Worm (Caenorhabditis elegans) whole organism, L1 larva: ENCODE measurements around the gene fbxa-113.

Experiments
- C16A3.4 ChIP-seq: fragments of 150-350 bp; optimal IDR thresholded peaks from 2 replicates; lab custom pipeline; 2014; ENCODE audit warnings: missing biosample characterization, missing genetic modification characterization
- C34B4.2 ChIP-seq: sonication (generic microtip); optimal IDR thresholded peaks from 2 replicates; lab custom pipeline; 2017; ENCODE audit warnings: mild to moderate bottlenecking, missing genetic modification characterization, missing compliant biosample characterization
- F16B12.6 ChIP-seq: fragments of 150-350 bp; optimal IDR thresholded peaks from 2 replicates; lab custom pipeline; 2014; ENCODE audit warnings: missing biosample characterization, missing genetic modification characterization
- Y116A8C.19 ChIP-seq: sonication (generic microtip); optimal IDR thresholded peaks from 2 replicates; lab custom pipeline; 2016; ENCODE audit warnings: missing compliant biosample characterization, missing genetic modification characterization, borderline replicate concordance
- ceh-8 ChIP-seq: fragments of 200-800 bp; sonication (Bioruptor generic); optimal IDR thresholded peaks from 2 replicates; lab custom pipeline; 2018; ENCODE audit warnings: mild to moderate bottlenecking, missing genetic modification characterization, moderate library complexity, missing compliant biosample characterization
- ceh-82 ChIP-seq, 3 experiments: fragments of 150-350 bp in 1 of 3; sonication (generic microtip) in 2 of 3; optimal IDR thresholded peaks; 2 replicates each; lab custom pipeline; 2014 to 2017; ENCODE audit warnings: missing biosample characterization in 3 of 3, missing genetic modification characterization in 3 of 3
- ceh-90 ChIP-seq: sonication (generic microtip); optimal IDR thresholded peaks from 2 replicates; lab custom pipeline; 2016; ENCODE audit warnings: missing genetic modification characterization, missing compliant biosample characterization
- efl-1 ChIP-seq, 4 experiments: fragments of 150-350 bp; optimal IDR thresholded peaks in 3 of 4; peaks in 1 of 4; 1 replicate in 1 of 4; 2 replicates in 3 of 4; lab custom pipeline; 2014; ENCODE audit warnings: missing biosample characterization in 2 of 4, missing genetic modification characterization in 2 of 4, missing genetic modification reagents in 2 of 4
- egl-27 ChIP-seq, 2 experiments: fragments of 150-350 bp in 1 of 2; sonication (generic microtip); optimal IDR thresholded peaks; 3 replicates each; lab custom pipeline; 2017 to 2018; ENCODE audit warnings: missing biosample characterization in 2 of 2, missing genetic modification characterization in 2 of 2, missing genetic modification reagents in 2 of 2
- elt-2 ChIP-seq: sonication (generic microtip); optimal IDR thresholded peaks from 2 replicates; lab custom pipeline; 2016; ENCODE audit warnings: missing genetic modification characterization, mild to moderate bottlenecking, inconsistent platforms, missing compliant biosample characterization, missing genetic modification reagents
- elt-3 ChIP-seq, 6 experiments: fragments of 150-350 bp in 1 of 6; sonication (generic microtip); optimal IDR thresholded peaks; 2 replicates each; lab custom pipeline; 2017 to 2018; ENCODE audit warnings: missing biosample characterization in 6 of 6, missing genetic modification characterization in 6 of 6, inconsistent platforms in 1 of 6
- fkh-4 ChIP-seq: sonication (generic microtip); optimal IDR thresholded peaks from 2 replicates; lab custom pipeline; 2016; ENCODE audit warnings: missing compliant biosample characterization, missing genetic modification characterization, borderline replicate concordance
- fkh-8 ChIP-seq: sonication (generic microtip); optimal IDR thresholded peaks from 2 replicates; lab custom pipeline; 2016; ENCODE audit warnings: mild to moderate bottlenecking, missing genetic modification characterization, missing compliant biosample characterization
- fos-1 ChIP-seq: fragments of 150-350 bp; optimal IDR thresholded peaks from 2 replicates; lab custom pipeline; 2014; ENCODE audit warnings: missing biosample characterization, missing genetic modification characterization
- irx-1 ChIP-seq: sonication (generic microtip); optimal IDR thresholded peaks from 2 replicates; lab custom pipeline; 2016; ENCODE audit warnings: missing genetic modification characterization, missing compliant biosample characterization
- jun-1 ChIP-seq: fragments of 150-350 bp; optimal IDR thresholded peaks from 2 replicates; lab custom pipeline; 2014; ENCODE audit warnings: missing biosample characterization, missing genetic modification reagents, missing genetic modification characterization
- lin-14 ChIP-seq: fragments of 200-800 bp; sonication (Bioruptor generic); optimal IDR thresholded peaks from 2 replicates; lab custom pipeline; 2018; ENCODE audit warnings: mild to moderate bottlenecking, missing genetic modification characterization, moderate library complexity, missing compliant biosample characterization
- lin-35 ChIP-seq, 2 experiments: fragments of 150-350 bp; optimal IDR thresholded peaks; 2 replicates each; lab custom pipeline; 2014; ENCODE audit warnings: missing biosample characterization in 2 of 2, missing genetic modification characterization in 2 of 2, missing genetic modification reagents in 2 of 2
- lir-3 ChIP-seq: sonication (generic microtip); optimal IDR thresholded peaks from 2 replicates; lab custom pipeline; 2016; ENCODE audit warnings: mild to moderate bottlenecking, missing genetic modification characterization, moderate library complexity, missing compliant biosample characterization; ENCODE audit not compliant: poor library complexity
- lsy-2 ChIP-seq, 2 experiments: fragments of 150-350 bp; optimal IDR thresholded peaks; 2 replicates each; lab custom pipeline; 2014; ENCODE audit warnings: missing biosample characterization in 2 of 2, missing genetic modification characterization in 2 of 2
- mab-9 ChIP-seq: fragments of 200-800 bp; sonication (Bioruptor generic); IDR thresholded peaks from 2 replicates; pipeline ENCODE4 v1.3.6; 2022; ENCODE audit warnings: missing genetic modification reagents, missing genetic modification characterization, missing compliant biosample characterization
- nhr-11 ChIP-seq: fragments of 150-350 bp; optimal IDR thresholded peaks from 2 replicates; lab custom pipeline; 2014; ENCODE audit warnings: missing biosample characterization, missing genetic modification characterization
- nhr-19 ChIP-seq: fragments of 200-800 bp; sonication (Bioruptor generic); conservative IDR thresholded peaks from 2 replicates; pipeline ENCODE4 v1.3.6; 2022; ENCODE audit warnings: missing genetic modification characterization, missing compliant biosample characterization
- nhr-237 ChIP-seq: fragments of 150-350 bp; optimal IDR thresholded peaks from 2 replicates; lab custom pipeline; 2014; ENCODE audit warnings: missing biosample characterization, missing genetic modification characterization
- nhr-28 ChIP-seq: fragments of 150-350 bp; optimal IDR thresholded peaks from 2 replicates; lab custom pipeline; 2014; ENCODE audit warnings: missing biosample characterization, missing genetic modification characterization
- nhr-71 ChIP-seq: sonication (generic microtip); optimal IDR thresholded peaks from 2 replicates; lab custom pipeline; 2016; ENCODE audit warnings: mild to moderate bottlenecking, missing genetic modification characterization, moderate library complexity, missing compliant biosample characterization
- pag-3 ChIP-seq: sonication (generic microtip); optimal IDR thresholded peaks from 2 replicates; lab custom pipeline; 2017; ENCODE audit warnings: missing genetic modification characterization, mild to moderate bottlenecking, missing compliant biosample characterization, antibody characterized with exemption, borderline replicate concordance; ENCODE audit not compliant: insufficient read depth
- swsn-7 ChIP-seq: sonication (generic microtip); optimal IDR thresholded peaks from 2 replicates; lab custom pipeline; 2016; ENCODE audit warnings: missing genetic modification characterization, missing compliant biosample characterization
- unc-86 ChIP-seq: sonication (generic microtip); optimal IDR thresholded peaks from 2 replicates; lab custom pipeline; 2016; ENCODE audit warnings: missing genetic modification characterization, missing compliant biosample characterization
- ztf-4 ChIP-seq: fragments of 150-350 bp; optimal IDR thresholded peaks from 2 replicates; lab custom pipeline; 2014; ENCODE audit warnings: missing biosample characterization, missing genetic modification characterization

Gene fbxa-113

DNA sequence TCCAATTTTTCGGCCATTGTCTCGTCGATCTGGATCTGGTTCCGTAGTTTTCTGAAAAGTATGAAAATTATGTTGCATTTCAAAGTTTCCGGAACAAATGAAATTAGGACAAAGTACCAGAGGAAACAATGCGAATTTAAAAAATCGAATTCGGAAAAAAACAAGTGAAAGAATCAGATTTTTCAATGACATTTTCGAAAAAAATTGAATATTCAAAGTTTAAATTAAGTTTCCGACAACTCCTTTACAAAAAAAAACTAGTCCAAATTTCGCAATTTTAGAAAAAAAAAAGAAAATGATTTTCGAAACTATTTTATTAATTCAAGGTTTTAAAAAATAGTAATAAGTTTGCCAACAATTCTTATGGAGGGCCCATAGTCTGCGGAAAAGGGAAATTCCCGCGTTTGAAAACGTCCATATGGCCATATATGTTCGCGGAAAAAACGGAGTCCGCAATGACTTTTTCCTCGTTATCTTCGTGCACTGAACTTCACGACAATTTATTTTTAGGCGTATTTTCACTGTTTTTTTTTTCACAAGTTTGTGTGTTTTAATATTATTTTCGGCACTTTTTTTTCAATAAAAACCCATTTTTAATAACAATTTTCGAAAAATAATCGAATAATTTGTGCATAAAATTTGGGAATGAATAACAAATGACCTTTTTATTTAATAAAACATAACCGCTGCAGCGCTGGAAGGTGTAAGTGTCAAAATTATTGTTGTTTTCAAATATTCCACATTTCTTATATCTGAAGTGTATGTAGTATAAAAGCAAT, 10.9 kb upstream of the fbxa-113 start, which contains the start of the genes fbxa-115 and Y113G7B.27:
TSS of gene fbxa-115 (minus strand) at position 51 of the 779 bp plus-strand sequence.
TSS of gene Y113G7B.27 (plus strand) at position 729 of the 779 bp plus-strand sequence.
- TF ChIP-seq efl-1 (optimal IDR thresholded peaks at IDR 0.05; lab: Kevin White, UChicago) (no peak), efl-1 (GFP tag; optimal IDR thresholded peaks at IDR 0.05 in 1 of 2; lab: Kevin White, UChicago) (peak in 1 of 2 experiments; percentile 41), ztf-4 (tag; lab: Kevin White, UChicago) (no peak)

DNA sequence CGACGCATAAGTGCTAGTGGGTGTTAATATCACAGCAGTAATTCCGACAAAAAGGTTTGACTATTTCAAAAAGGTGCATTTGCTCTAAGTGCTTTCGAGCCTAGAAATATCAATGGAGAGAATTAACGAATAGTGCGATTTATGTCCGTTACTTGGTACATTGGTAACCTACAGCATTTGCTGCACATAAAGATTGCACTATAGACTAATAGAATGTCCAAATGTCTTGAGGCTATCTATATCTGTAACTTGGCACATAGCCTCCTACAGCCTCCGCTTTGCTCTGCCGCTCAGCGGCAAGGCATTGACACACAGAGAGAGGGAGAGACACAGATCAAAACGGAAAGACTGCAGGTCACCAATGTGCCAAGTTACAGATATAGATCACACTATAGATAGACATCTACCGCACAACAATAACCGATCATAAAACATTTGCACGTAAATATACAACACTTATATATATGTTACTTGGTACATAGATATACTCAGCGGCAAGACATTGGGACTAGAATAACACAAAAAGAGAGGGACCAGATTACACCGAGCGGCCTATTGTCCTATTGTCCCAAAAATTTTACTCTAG, 7.6 kb upstream of the fbxa-113 start, which contains the start of the genes srh-217 and Y113G7B.28:
TSS of gene srh-217 (minus strand) at position 101 of the 586 bp plus-strand sequence.
TSS of gene Y113G7B.28 (plus strand) at position 536 of the 586 bp plus-strand sequence.
- TF ChIP-seq elt-2 = no peak
- no peak for TF ChIP-seq efl-1 (optimal IDR thresholded peaks at IDR 0.05; lab: Kevin White, UChicago)
- TF ChIP-seq efl-1 (GFP tag; optimal IDR thresholded peaks at IDR 0.05 in 1 of 2; lab: Kevin White, UChicago) = peak in 1 of 2 experiments; percentile 57

DNA sequence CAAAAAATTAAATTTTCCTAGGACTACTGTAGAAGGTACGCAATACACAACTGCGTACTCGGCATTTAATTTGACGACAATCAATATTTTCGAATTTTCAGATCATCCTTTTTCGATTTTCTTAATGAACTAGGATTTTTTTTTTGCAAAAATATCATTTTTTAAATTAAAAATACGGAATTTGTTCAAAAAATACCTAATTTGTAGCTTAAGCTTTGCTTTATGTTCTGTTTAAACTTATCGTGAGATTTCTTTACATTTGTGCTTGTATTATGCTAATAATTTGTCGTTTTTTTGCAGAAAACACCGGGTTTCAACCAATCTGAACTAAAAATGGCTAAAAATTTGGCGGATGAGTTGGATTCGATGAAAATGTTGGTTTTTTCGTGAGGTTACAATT, 6.5 kb upstream of the fbxa-113 start, which contains the start of gene ftr-1:
TSS of gene ftr-1 (plus strand) at position 301 of the 400 bp plus-strand sequence.
- TF ChIP-seq nhr-71 (tag; lab: Kevin White, UChicago) = no peak
- no peak for TF ChIP-seq jun-1 (tag; lab: Kevin White, UChicago)
- TF ChIP-seq efl-1 (optimal IDR thresholded peaks at IDR 0.05; lab: Kevin White, UChicago) = no peak
- TF ChIP-seq efl-1 (GFP tag; optimal IDR thresholded peaks at IDR 0.05 in 1 of 2; lab: Kevin White, UChicago) = peak in 1 of 2 experiments; percentile 32

DNA sequence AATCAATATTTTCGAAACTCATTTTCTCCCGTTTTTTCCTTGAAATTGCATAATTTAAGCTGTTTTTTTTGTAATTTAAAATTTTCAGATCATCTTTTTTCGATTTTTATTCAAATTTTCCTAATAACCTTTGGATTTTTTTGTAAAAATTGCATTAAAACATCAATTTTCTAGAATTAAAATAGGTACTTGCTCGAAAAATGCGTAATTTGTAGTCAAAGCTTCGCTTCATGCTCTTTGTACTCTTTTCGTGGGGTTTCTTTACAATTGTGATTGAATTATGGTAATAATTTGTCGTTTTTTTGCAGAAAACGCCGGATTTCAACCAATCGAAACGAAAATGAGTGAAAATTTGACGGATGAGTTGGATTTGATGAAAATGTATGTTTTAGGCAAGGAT, 4.2 kb upstream of the fbxa-113 start, which contains the start of gene fog-2:
TSS of gene fog-2 (plus strand) at position 301 of the 400 bp plus-strand sequence.
- TF ChIP-seq elt-3 (tag; optimal IDR thresholded peaks at IDR 0.05; lab: Kevin White, UChicago) (no peak), jun-1 (tag; lab: Kevin White, UChicago) (no peak), fos-1 (tag; lab: Kevin White, UChicago) (no peak), mab-9 (GFP tag; lab: Robert Waterston, UW) (no peak), egl-27 (tag; optimal IDR thresholded peaks at IDR 0.05; lab: Kevin White, UChicago) (no peak), efl-1 (optimal IDR thresholded peaks at IDR 0.05; lab: Kevin White, UChicago) (no peak), efl-1 (GFP tag; optimal IDR thresholded peaks at IDR 0.05 in 1 of 2; lab: Kevin White, UChicago) (no peak), elt-2 (no peak), ceh-82 (tag; optimal IDR thresholded peaks at IDR 0.05; lab: Kevin White, UChicago) (no peak), pag-3 (tag; lab: Kevin White, UChicago) (no peak), swsn-7 (tag; lab: Kevin White, UChicago) (no peak), F16B12.6 (no peak), C16A3.4 (tag; lab: Kevin White, UChicago) (no peak)

DNA sequence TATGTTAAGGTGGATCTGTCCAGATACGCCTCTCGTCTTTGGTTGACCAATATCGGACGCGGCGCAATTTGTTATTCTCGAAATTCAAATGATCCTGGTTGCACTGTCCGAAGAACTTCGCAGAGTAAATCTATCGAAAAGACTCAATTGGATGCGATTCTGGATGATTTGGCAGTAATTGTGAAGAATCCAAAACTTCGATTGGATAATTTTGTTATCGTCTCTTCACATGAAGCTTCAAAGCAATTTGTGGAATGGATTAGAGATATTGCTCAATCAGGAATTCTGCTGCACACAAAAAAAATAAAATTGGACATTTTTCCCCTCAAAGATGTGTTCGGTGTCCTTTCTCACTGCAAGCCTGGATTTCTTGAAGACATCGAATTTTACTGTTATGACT, 3.5 kb upstream of the fbxa-113 start:
- TF ChIP-seq nhr-237 (tag; lab: Kevin White, UChicago) = no peak
- TF ChIP-seq fkh-4 (tag; lab: Kevin White, UChicago) = no peak
- TF ChIP-seq nhr-28 = no peak
- no peak for TF ChIP-seq lir-3
- TF ChIP-seq nhr-11 (tag; lab: Kevin White, UChicago) = no peak
- no peak for TF ChIP-seq ceh-8 (GFP tag; lab: Kevin White, UChicago)
- no peak for TF ChIP-seq unc-86 (tag; lab: Kevin White, UChicago)
- TF ChIP-seq efl-1 (optimal IDR thresholded peaks at IDR 0.05; lab: Kevin White, UChicago) = no peak
- no peak for TF ChIP-seq efl-1 (GFP tag; optimal IDR thresholded peaks at IDR 0.05 in 1 of 2; lab: Kevin White, UChicago)
- TF ChIP-seq nhr-19 (GFP tag; lab: Robert Waterston, UW) = no peak
- TF ChIP-seq Y116A8C.19 (tag; lab: Kevin White, UChicago) = no peak
- no peak for TF ChIP-seq pag-3 (tag; lab: Kevin White, UChicago)
- TF ChIP-seq C34B4.2 (tag; lab: Kevin White, UChicago) = no peak
- TF ChIP-seq lin-14 = no peak
- no peak for TF ChIP-seq fos-1 (tag; lab: Kevin White, UChicago)
- TF ChIP-seq irx-1 (tag; lab: Kevin White, UChicago) = no peak
- no peak for TF ChIP-seq fkh-8 (tag; lab: Kevin White, UChicago)
- TF ChIP-seq lin-35 (GFP tag; optimal IDR thresholded peaks at IDR 0.05; lab: Kevin White, UChicago) = no peak
- no peak for TF ChIP-seq ceh-90
- TF ChIP-seq lsy-2 (tag; optimal IDR thresholded peaks at IDR 0.05; lab: Kevin White, UChicago) = no peak
